Worm (Caenorhabditis elegans) whole organism, L4/young adult: ENCODE measurements around the gene mrps-23.

ENCODE experiments used
- W03F9.2 ChIP-seq: fragments of 150-350 bp; optimal IDR thresholded peaks from 2 replicates; lab custom pipeline; 2014; ENCODE audit warnings: missing biosample characterization, missing genetic modification characterization
- him-1 ChIP-seq: sonication (generic microtip); optimal IDR thresholded peaks from 2 replicates; lab custom pipeline; 2016; ENCODE audit warnings: missing genotype, missing genetic modification reagents, missing genetic modification characterization, missing compliant biosample characterization

ce11 chrIII:9563235-9563634, 39.8 kb upstream of the mrps-23 start, which contains the start of gene C48B4.9:
- no peak for TF ChIP-seq him-1
- no peak for TF ChIP-seq W03F9.2 (tag; lab: Kevin White, UChicago)
